Worm (Caenorhabditis elegans): ENCODE measurements around the gene F55H2.7.

- TF ChIP-seq zim-3 (tag; optimal IDR thresholded peaks at IDR 0.05): no peak
- no peak for TF ChIP-seq ztf-26 (tag; optimal IDR thresholded peaks at IDR 0.05)
These were observed 41.5 kb downstream of the F55H2.7 start for ce11 chrIII:9474501-9474900.
